Worm (Caenorhabditis elegans) whole organism, young adult: ENCODE measurements around the gene ZC239.4.
"Not testable (repeated sequence)": the region's sequence is repeated elsewhere in the genome, so short reads cannot be mapped to it uniquely, and the experiment has no call there.

Source experiments
- B0035.1 ChIP-seq: sonication (generic microtip); optimal IDR thresholded peaks from 2 replicates; lab custom pipeline; 2016; ENCODE audit warnings: missing genetic modification characterization, mild to moderate bottlenecking, missing compliant biosample characterization, missing genotype, missing genetic modification reagents
- B0261.1 ChIP-seq: sonication (generic microtip); optimal IDR thresholded peaks from 2 replicates; lab custom pipeline; 2016; ENCODE audit warnings: mild to moderate bottlenecking, missing genetic modification characterization, moderate library complexity, missing compliant biosample characterization
- D2030.7 ChIP-seq: fragments of 200-800 bp; sonication (Bioruptor generic); IDR thresholded peaks from 2 replicates; pipeline ENCODE4 v1.3.6; 2022; ENCODE audit warnings: missing genetic modification reagents, missing genetic modification characterization, missing compliant biosample characterization
- F49E8.2 ChIP-seq: sonication (generic microtip); optimal IDR thresholded peaks from 3 replicates; lab custom pipeline; 2017; ENCODE audit warnings: missing genetic modification characterization, mild to moderate bottlenecking, missing compliant biosample characterization, antibody characterized with exemption, moderate library complexity; ENCODE audit not compliant: insufficient read depth
- F52B5.7 ChIP-seq: sonication (generic microtip); optimal IDR thresholded peaks from 2 replicates; lab custom pipeline; 2016; ENCODE audit warnings: mild to moderate bottlenecking, missing genetic modification characterization, missing compliant biosample characterization
- T07F8.4 ChIP-seq: sonication (generic microtip); optimal IDR thresholded peaks from 2 replicates; lab custom pipeline; 2016; ENCODE audit warnings: mild to moderate bottlenecking, missing genetic modification characterization, moderate library complexity, missing compliant biosample characterization
- aptf-2 ChIP-seq: fragments of 200-800 bp; sonication (Bioruptor generic); conservative IDR thresholded peaks from 2 replicates; pipeline ENCODE4 v1.3.6; 2022; ENCODE audit warnings: missing genetic modification reagents, missing genetic modification characterization, missing compliant biosample characterization
- attf-5 ChIP-seq: fragments of 200-800 bp; sonication (Bioruptor generic); optimal IDR thresholded peaks from 2 replicates; lab custom pipeline; 2018; ENCODE audit warnings: mild to moderate bottlenecking, missing genetic modification characterization, missing compliant biosample characterization
- bed-1 ChIP-seq: fragments of 200-800 bp; sonication (Bioruptor generic); IDR thresholded peaks from 2 replicates; pipeline ENCODE4 v1.3.6; 2022; ENCODE audit warnings: missing genetic modification reagents, missing genetic modification characterization, missing compliant biosample characterization
- ccch-3 ChIP-seq: fragments of 200-800 bp; sonication (Bioruptor generic); optimal IDR thresholded peaks from 2 replicates; lab custom pipeline; 2018; ENCODE audit warnings: mild to moderate bottlenecking, missing genetic modification characterization, missing compliant biosample characterization
- ceh-100 ChIP-seq: fragments of 200-800 bp; sonication (Bioruptor generic); IDR thresholded peaks from 2 replicates; pipeline ENCODE4 v1.3.6; 2022; ENCODE audit warnings: missing genetic modification reagents, missing genetic modification characterization, missing compliant biosample characterization
- ceh-27 ChIP-seq: fragments of 200-800 bp; sonication (Bioruptor generic); optimal IDR thresholded peaks from 2 replicates; lab custom pipeline; 2018; ENCODE audit warnings: mild to moderate bottlenecking, missing genetic modification characterization, moderate library complexity, missing compliant biosample characterization
- dpff-1 ChIP-seq: sonication (generic microtip); optimal IDR thresholded peaks from 2 replicates; lab custom pipeline; 2017; ENCODE audit warnings: mild to moderate bottlenecking, missing genetic modification characterization, missing compliant biosample characterization
- efl-1 ChIP-seq: fragments of 150-350 bp; optimal IDR thresholded peaks from 2 replicates; lab custom pipeline; 2014; ENCODE audit warnings: missing biosample characterization, missing genetic modification reagents, missing genetic modification characterization
- egl-18 ChIP-seq: fragments of 200-800 bp; sonication (Bioruptor generic); IDR thresholded peaks from 2 replicates; pipeline ENCODE4 v1.3.6; 2022; ENCODE audit warnings: missing genetic modification reagents, missing genetic modification characterization, missing compliant biosample characterization
- egrh-3 ChIP-seq: fragments of 200-800 bp; sonication (Bioruptor generic); IDR thresholded peaks from 2 replicates; pipeline ENCODE4 v1.3.6; 2022; ENCODE audit warnings: missing genetic modification reagents, missing genetic modification characterization, missing compliant biosample characterization
- fkh-3 ChIP-seq: sonication (generic microtip); optimal IDR thresholded peaks from 2 replicates; lab custom pipeline; 2016; ENCODE audit warnings: mild to moderate bottlenecking, missing genetic modification characterization, missing compliant biosample characterization
- hmg-1.2 ChIP-seq: fragments of 200-800 bp; sonication (Bioruptor generic); IDR thresholded peaks from 2 replicates; pipeline ENCODE4 v1.3.6; 2022; ENCODE audit warnings: missing genetic modification reagents, missing genetic modification characterization, missing compliant biosample characterization
- hrde-1 ChIP-seq: sonication (generic microtip); optimal IDR thresholded peaks from 2 replicates; lab custom pipeline; 2016; ENCODE audit warnings: missing genetic modification characterization, mild to moderate bottlenecking, missing compliant biosample characterization, moderate library complexity, missing genotype, missing genetic modification reagents, borderline replicate concordance
- lin-54 ChIP-seq: fragments of 200-800 bp; sonication (Bioruptor generic); optimal IDR thresholded peaks from 2 replicates; lab custom pipeline; 2018; ENCODE audit warnings: mild to moderate bottlenecking, missing genetic modification characterization, missing compliant biosample characterization
- mel-28 ChIP-seq: sonication (generic microtip); optimal IDR thresholded peaks from 2 replicates; lab custom pipeline; 2016; ENCODE audit warnings: borderline replicate concordance, mild to moderate bottlenecking, missing genetic modification characterization, missing compliant biosample characterization
- nhr-120 ChIP-seq: fragments of 200-800 bp; sonication (Bioruptor generic); IDR thresholded peaks from 2 replicates; pipeline ENCODE4 v1.3.6; 2022; ENCODE audit warnings: missing genetic modification characterization, missing compliant biosample characterization
- nhr-80 ChIP-seq: sonication (generic microtip); optimal IDR thresholded peaks from 2 replicates; lab custom pipeline; 2016; ENCODE audit warnings: missing genetic modification characterization, missing compliant biosample characterization
- pha-4 ChIP-seq: fragments of 150-350 bp; sonication (generic microtip); optimal IDR thresholded peaks from 2 replicates; lab custom pipeline; 2014; ENCODE audit warnings: missing biosample characterization, missing genetic modification reagents, missing genetic modification characterization
- repo-1 ChIP-seq: sonication (generic microtip); optimal IDR thresholded peaks from 2 replicates; lab custom pipeline; 2017; ENCODE audit warnings: mild to moderate bottlenecking, missing genetic modification characterization, missing compliant biosample characterization
- snpc-1.1 ChIP-seq: sonication (generic microtip); optimal IDR thresholded peaks from 2 replicates; lab custom pipeline; 2017; ENCODE audit warnings: missing genetic modification characterization, mild to moderate bottlenecking, missing compliant biosample characterization, antibody characterized with exemption, moderate library complexity, missing genotype, missing genetic modification reagents; ENCODE audit not compliant: insufficient read depth
- somi-1 ChIP-seq: fragments of 200-800 bp; sonication (Bioruptor generic); optimal IDR thresholded peaks from 2 replicates; lab custom pipeline; 2018; ENCODE audit warnings: mild to moderate bottlenecking, missing genetic modification characterization, missing compliant biosample characterization
- tbp1 ChIP-seq: fragments of 200-800 bp; sonication (Bioruptor generic); optimal IDR thresholded peaks from 2 replicates; lab custom pipeline; 2018; ENCODE audit warnings: mild to moderate bottlenecking, missing genetic modification characterization, missing compliant biosample characterization
- xnd-1 ChIP-seq: sonication (generic microtip); optimal IDR thresholded peaks from 2 replicates; lab custom pipeline; 2016; ENCODE audit warnings: missing genotype, missing genetic modification reagents, missing genetic modification characterization, missing compliant biosample characterization
- zfh-2 ChIP-seq: fragments of 200-800 bp; sonication (Bioruptor generic); conservative IDR thresholded peaks from 2 replicates; pipeline ENCODE4 v1.3.6; 2022; ENCODE audit warnings: missing genetic modification reagents, missing genetic modification characterization, missing compliant biosample characterization
- ztf-22 ChIP-seq: fragments of 200-800 bp; sonication (Bioruptor generic); optimal IDR thresholded peaks from 2 replicates; lab custom pipeline; 2018; ENCODE audit warnings: mild to moderate bottlenecking, missing genetic modification characterization, moderate library complexity, missing compliant biosample characterization
- ztf-25 ChIP-seq: fragments of 200-800 bp; sonication (Bioruptor generic); IDR thresholded peaks from 2 replicates; pipeline ENCODE4 v1.3.6; 2022; ENCODE audit warnings: missing genetic modification reagents, missing genetic modification characterization, missing compliant biosample characterization

ZC239.4 gene

DNA sequence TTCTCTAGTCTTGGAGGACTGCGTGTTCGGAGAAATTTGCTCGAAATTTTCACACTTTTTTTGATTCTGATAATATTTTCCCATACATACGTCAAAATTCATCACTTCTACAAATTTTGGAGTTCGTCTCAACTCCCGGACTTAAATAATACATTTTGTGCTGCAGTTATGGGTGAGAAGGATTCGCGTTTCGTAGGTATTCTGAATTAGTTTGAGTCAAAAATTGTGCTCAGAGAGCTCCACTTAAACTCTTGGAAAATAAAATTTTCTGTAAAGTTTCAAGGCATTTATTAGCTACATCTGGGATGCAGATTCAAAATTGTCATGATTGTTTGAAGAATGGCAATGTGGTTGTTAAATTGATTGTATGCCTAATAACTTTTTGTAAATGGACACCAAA, at the start of gene ZC239.4:
Gene ZC239.4, plus strand, starts transcription at position 301 of the 400 bp plus-strand sequence.
- TF ChIP-seq nhr-120 (no peak), hrde-1 (tag; lab: Kevin White, UChicago) (no peak), ceh-27 (GFP tag; lab: Kevin White, UChicago) (no peak), F52B5.7 (tag; lab: Kevin White, UChicago) (no peak), egrh-3 (GFP tag; lab: Robert Waterston, UW) (no peak), T07F8.4 (tag; lab: Kevin White, UChicago) (no peak), ztf-25 (GFP tag; lab: Robert Waterston, UW) (no peak), ztf-22 (no peak), egl-18 (GFP tag; lab: Robert Waterston, UW) (no peak), ceh-100 (GFP tag; lab: Robert Waterston, UW) (no peak)

DNA sequence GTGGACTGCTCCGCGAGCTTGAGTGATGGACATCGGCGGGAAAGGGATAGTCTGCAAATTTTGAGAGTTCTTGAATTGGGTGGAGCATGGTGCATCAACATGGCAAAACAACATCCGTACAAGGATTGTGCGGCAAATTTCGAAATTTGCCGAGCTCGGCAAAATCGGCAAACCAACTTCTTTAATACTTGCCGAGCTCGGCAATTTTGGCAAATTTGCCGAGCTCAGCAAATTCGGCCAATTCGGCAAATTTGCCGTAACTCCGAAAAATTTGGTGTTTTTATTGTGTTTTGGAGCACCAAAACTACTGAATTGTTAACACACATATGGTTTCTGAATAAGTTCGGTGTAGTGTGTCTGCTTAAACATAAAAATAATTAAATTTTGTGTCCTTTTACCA, 43.9 kb upstream of the ZC239.4 start, which contains the start of gene fbxc-55:
Gene fbxc-55, minus strand, starts transcription at position 101 of the 400 bp plus-strand sequence.
- TF ChIP-seq ztf-25 (GFP tag; lab: Robert Waterston, UW) (no peak), zfh-2 (GFP tag; lab: Robert Waterston, UW) (no peak), fkh-3 (tag; lab: Kevin White, UChicago) (no peak), nhr-80 (tag; lab: Kevin White, UChicago) (no peak), hmg-1.2 (no peak), T07F8.4 (tag; lab: Kevin White, UChicago) (no peak), somi-1 (no peak), mel-28 (tag; lab: Kevin White, UChicago) (no peak), tbp1 (GFP tag; lab: Kevin White, UChicago) (no peak), pha-4 (tag; lab: Kevin White, UChicago) (no peak), xnd-1 (tag; lab: Kevin White, UChicago) (no peak)
- TF ChIP-seq, all 124 proteins: peak for 0

DNA sequence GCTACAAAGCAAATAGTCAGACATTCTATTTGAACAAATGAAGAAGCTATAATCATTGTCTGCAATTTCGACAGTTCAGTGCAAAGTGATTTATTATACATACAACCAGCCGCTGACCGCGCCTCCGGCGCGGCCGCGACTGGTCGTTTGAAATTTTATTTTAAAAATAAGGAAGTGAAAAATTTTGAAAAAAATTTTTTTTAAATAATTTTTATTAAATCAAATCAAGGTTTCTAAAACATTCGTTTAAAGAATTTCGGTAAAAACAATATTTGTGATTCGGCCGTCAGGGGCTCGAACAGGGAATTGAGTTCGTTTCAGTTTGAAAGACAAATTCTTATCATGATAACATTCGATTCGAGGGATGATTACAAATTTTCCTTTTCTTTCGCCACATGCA, 41.8 kb upstream of the ZC239.4 start, which contains the start of gene Y27F2A.10:
Gene Y27F2A.10, minus strand, starts transcription at position 101 of the 400 bp plus-strand sequence.
- no peak for TF ChIP-seq attf-5
- no peak for TF ChIP-seq repo-1
- TF ChIP-seq B0261.1 = no peak
- TF ChIP-seq lin-54 = no peak
- no peak for TF ChIP-seq F49E8.2
- TF ChIP-seq ccch-3 (GFP tag; lab: Kevin White, UChicago) = no peak
- TF ChIP-seq fkh-3 (tag; lab: Kevin White, UChicago) = no peak
- TF ChIP-seq bed-1 (GFP tag; lab: Robert Waterston, UW) = no peak
- no peak for TF ChIP-seq aptf-2 (GFP tag; lab: Robert Waterston, UW)

DNA sequence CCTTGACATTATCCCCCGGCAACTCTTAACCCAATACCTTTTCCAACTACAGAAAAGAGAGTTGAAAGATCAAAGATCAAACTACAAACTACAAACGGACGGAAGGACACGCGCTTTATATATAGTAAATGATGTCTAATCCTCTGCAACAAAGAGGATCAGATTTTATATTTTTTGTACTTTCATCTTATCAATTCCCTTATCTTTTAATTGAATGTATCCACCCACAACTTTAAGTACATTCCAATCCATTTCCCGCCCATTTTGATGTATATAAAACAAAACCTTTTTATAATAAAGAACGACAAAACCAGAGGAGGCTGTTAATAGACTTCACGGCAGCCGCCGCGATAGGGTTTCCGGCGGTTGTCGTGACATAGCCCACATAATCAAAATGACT, 36.3 kb upstream of the ZC239.4 start, which contains the start of gene sri-40:
Gene sri-40, plus strand, starts transcription at position 301 of the 400 bp plus-strand sequence.
- TF ChIP-seq dpff-1 (tag; lab: Kevin White, UChicago); efl-1; snpc-1.1 (tag; lab: Kevin White, UChicago): not testable (repeated sequence)

DNA sequence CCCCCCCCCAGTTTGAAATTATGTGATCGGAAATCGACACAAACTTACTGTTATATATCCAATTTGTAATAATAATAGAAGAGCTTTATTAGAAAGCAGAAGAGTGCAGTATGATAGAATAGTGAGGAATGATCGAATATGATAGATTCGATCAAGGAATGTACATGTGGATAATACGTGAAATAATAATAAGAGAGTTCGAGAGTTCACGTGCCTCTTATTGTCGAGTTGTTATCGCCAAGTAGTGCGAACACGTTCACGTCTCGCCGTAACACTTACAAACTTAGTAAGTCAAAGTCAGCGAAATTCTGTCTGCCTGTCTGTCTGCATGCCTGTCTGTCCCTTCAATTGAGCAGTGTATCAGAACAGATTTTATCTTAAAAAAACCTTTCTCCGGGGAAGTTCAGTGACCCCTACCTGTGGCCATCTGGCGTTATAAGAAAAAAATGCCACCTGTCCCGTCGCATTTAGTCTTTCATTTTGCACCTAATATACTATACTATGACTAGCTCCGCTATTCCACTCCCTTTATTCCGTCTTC, 30.6 kb upstream of the ZC239.4 start, which contains the start of the genes Y27F2A.6 and Y27F2A.8:
Gene Y27F2A.6, minus strand, starts transcription at position 101 of the 541 bp plus-strand sequence.
Gene Y27F2A.8, plus strand, starts transcription at position 491 of the 541 bp plus-strand sequence.
- not testable (repeated sequence) for TF ChIP-seq D2030.7; nhr-80 (tag; lab: Kevin White, UChicago); B0035.1 (tag; lab: Kevin White, UChicago)
